Fruit fly (Drosophila melanogaster) S2 (cell line): ENCODE results near the gene Elp3.

Experiments
- CG8478 ChIP-seq: fragments of >200 bp; optimal IDR thresholded peaks from 2 replicates; lab custom pipeline; 2018
- CTCF ChIP-seq, 2 experiments: fragments of >200 bp; optimal IDR thresholded peaks; 2 replicates each; lab custom pipeline; 2018

DNA sequence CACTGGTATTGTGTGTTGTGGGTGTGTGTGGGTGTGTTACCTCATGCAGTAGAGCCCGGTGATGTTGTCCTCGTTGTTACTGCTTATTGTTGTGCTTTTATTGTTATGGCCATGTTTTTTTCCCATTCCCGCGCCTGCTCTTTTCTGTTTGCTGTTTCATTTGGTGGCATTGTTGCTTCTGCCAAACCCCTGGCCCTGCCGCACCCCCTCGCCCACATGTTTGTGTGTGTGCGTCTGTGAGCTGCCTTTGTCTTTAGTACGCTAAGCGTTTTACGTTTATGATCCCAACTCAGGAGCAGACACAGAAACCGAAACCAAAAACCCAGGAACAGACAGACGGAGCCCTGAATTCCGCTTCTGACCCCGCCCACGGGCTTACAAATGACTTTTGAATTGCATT, 30.5 kb upstream of the Elp3 start:
- TF ChIP-seq CG8478 (lab: Kevin White, UChicago): no peak
- TF ChIP-seq CTCF (optimal IDR thresholded peaks at IDR 0.05; lab: Kevin White, UChicago): no peak
